Fruit fly (Drosophila melanogaster): ENCODE measurements around the gene bwa.

bwa gene

DNA sequence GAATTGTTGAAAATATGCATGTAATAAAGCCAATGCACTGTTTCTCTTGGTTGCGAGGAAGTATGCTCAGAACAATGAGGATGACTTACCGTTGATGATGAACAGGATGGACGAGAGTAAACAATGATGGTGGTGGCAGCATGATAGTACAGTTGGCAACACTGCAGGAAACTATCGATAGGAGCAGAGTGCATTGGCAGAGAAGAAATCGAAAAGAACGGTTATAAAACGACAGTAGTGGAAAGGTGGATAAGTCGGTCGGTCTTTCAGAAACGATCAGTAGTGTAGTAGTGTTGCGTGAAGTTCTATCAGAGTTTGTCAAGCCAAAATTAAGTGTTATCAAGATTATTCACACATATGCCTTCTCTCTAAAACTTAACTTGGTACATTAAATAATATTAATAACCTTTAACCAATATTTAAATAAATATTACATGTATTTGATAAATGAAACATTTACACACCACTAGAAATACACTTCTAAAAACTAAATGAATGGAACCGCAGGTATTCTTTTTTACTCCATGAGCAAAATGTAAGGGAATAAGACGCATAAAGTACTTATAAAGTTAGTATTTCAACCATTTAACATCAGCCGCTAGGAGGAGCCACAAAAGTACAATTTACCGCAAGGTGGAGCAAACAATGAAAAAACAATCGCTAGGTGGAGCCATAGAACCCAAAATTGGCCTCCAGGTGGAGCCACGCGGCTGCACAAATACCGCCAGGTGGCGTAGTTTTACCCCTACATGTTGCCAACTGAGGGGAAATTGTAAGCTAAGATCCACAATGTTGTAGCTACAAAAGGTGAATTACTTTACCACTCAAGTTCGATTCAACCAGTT, 54.4 kb downstream of the bwa start:
- TF ChIP-seq pad (GFP tag; optimal IDR thresholded peaks at IDR 0.05) (peak; percentile 100), CG11617 (GFP tag; optimal IDR thresholded peaks at IDR 0.05) (peak; percentile 50), CG7101 (tag; optimal IDR thresholded peaks at IDR 0.05) (peak; percentile 69), Clk (GFP tag; optimal IDR thresholded peaks at IDR 0.05) (no peak), toe (GFP tag; optimal IDR thresholded peaks at IDR 0.05) (peak; percentile 80), bab1 (GFP tag; optimal IDR thresholded peaks at IDR 0.05) (peak; percentile 67), ovo (GFP tag; optimal IDR thresholded peaks at IDR 0.05) (peak; percentile 60), kay (GFP tag; ENCODE audit: borderline replicate concordance) (no peak), Crg-1 (GFP tag; optimal IDR thresholded peaks at IDR 0.05) (peak; percentile 74), cnc (optimal IDR thresholded peaks at IDR 0.05) (no peak), tj (GFP tag; optimal IDR thresholded peaks at IDR 0.05) (peak; percentile 25), CG1620 (GFP tag; optimal IDR thresholded peaks at IDR 0.05) (peak; percentile 89), CG12768 (GFP tag; optimal IDR thresholded peaks at IDR 0.05) (no peak), CG14711 (tag; optimal IDR thresholded peaks at IDR 0.05) (peak; percentile 40), CG5204 (GFP tag; optimal IDR thresholded peaks at IDR 0.05) (peak; percentile 68), CG7045 (GFP tag; optimal IDR thresholded peaks at IDR 0.05) (peak; percentile 69), Hr96 (GFP tag; optimal IDR thresholded peaks at IDR 0.05) (peak; percentile 82), CG33017 (tag; optimal IDR thresholded peaks at IDR 0.05) (peak; percentile 35), Mnt (GFP tag; optimal IDR thresholded peaks at IDR 0.05) (peak; percentile 68), cic (GFP tag; optimal IDR thresholded peaks at IDR 0.05) (no peak)

DNA sequence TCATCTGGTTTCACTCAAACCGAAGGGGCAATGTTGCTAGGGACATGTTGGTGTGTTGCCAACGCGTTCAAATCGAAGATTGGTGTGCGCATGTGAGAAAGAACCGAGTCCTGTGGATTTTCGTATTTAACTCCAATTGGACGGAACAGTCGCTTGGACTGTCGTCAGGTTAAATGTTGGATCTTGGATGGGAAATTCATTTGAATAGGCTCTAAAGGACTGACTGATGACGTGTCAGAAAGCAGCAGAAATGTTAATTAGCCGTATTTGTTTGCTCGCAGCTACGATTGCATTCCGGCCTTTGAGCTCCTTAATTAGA, 55.0 kb downstream of the bwa start:
- no peak for TF ChIP-seq bab1 (GFP tag; optimal IDR thresholded peaks at IDR 0.05)
- no peak for TF ChIP-seq toe (GFP tag; optimal IDR thresholded peaks at IDR 0.05)
- TF ChIP-seq cnc (optimal IDR thresholded peaks at IDR 0.05): no peak
- no peak for TF ChIP-seq CG12768 (GFP tag; optimal IDR thresholded peaks at IDR 0.05)
- no peak for TF ChIP-seq Crg-1 (GFP tag; optimal IDR thresholded peaks at IDR 0.05)
- TF ChIP-seq CG1620 (GFP tag; optimal IDR thresholded peaks at IDR 0.05): no peak
- TF ChIP-seq CG7045 (GFP tag; optimal IDR thresholded peaks at IDR 0.05): no peak
- TF ChIP-seq CG14711 (tag; optimal IDR thresholded peaks at IDR 0.05): no peak
- TF ChIP-seq tj (GFP tag; optimal IDR thresholded peaks at IDR 0.05): no peak
- TF ChIP-seq Hr96 (GFP tag; optimal IDR thresholded peaks at IDR 0.05): no peak
- no peak for TF ChIP-seq kay (GFP tag; ENCODE audit: borderline replicate concordance)
- TF ChIP-seq CG33017 (tag; optimal IDR thresholded peaks at IDR 0.05): no peak
- TF ChIP-seq Clk (GFP tag; optimal IDR thresholded peaks at IDR 0.05): no peak
- TF ChIP-seq ovo (GFP tag; optimal IDR thresholded peaks at IDR 0.05): no peak

Data from whole organism, adult.